Fruit fly (Drosophila melanogaster): Measurements from ENCODE around the gene Cog8.

The Cog8 gene

DNA sequence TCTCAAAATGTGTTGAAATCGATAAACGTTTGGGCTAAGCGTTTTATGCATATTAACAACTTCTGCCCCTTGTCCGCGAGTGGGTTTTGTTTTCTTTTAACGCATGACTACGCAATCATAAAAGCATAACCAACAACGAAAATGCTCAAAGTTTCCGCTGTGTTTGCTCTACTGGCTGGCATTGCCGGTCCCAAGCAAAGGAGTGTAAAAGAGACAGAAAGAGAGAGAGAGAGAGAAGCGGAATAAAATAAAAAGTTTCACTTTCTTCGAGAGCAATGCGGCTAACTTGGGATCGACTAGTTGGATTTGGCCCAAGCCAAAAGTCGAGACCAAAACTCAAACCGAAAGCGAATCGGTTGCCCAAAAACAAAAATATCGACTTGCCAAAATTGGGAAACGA lies 4.0 kb upstream of the Cog8 start:
- no peak for TF ChIP-seq Ets65A (GFP tag)
- peak; percentile 51 for TF ChIP-seq kni (GFP tag; optimal IDR thresholded peaks at IDR 0.05)
- TF ChIP-seq Xrp1 (GFP tag; IDR thresholded peaks at IDR 0.05): no peak
- TF ChIP-seq Blimp-1 (GFP tag; optimal IDR thresholded peaks at IDR 0.05): peak; percentile 98
- TF ChIP-seq exex (tag; optimal IDR thresholded peaks at IDR 0.05): no peak
- TF ChIP-seq TFAM (GFP tag; optimal IDR thresholded peaks at IDR 0.05): no peak
- TF ChIP-seq fru (optimal IDR thresholded peaks at IDR 0.05): no peak
- peak; percentile 36 for TF ChIP-seq gsb-n (tag; optimal IDR thresholded peaks at IDR 0.05)
- peak; percentile 21; the same call in 1 of the 2 replicates for TF ChIP-seq vvl (GFP tag; IDR thresholded peaks at IDR 0.05)
- TF ChIP-seq D (optimal IDR thresholded peaks at IDR 0.05): no peak
- TF ChIP-seq D (GFP tag; optimal IDR thresholded peaks at IDR 0.05): no peak

dm6 chr2L:11501427-11501968 lies 2.8 kb upstream of the Cog8 start, which contains the start of gene spz4:
TSS of gene spz4 (plus strand) at chr2L:11501715.
- TF ChIP-seq Drgx (GFP tag; IDR thresholded peaks at IDR 0.05): peak; percentile 45
- TF ChIP-seq fd96Cb (tag; optimal IDR thresholded peaks at IDR 0.05): no peak
- 0 out of 2 replicates have a peak, but pooled peaks have one; percentile 13 for TF ChIP-seq CG31441 (GFP tag; IDR thresholded peaks at IDR 0.05)
- peak; percentile 5 for TF ChIP-seq CG10979 (tag; optimal IDR thresholded peaks at IDR 0.05)
- TF ChIP-seq CG34422 (GFP tag; IDR thresholded peaks at IDR 0.05): 0 out of 3 replicates have a peak, but pooled peaks have one; percentile 45
- TF ChIP-seq aop (GFP tag; IDR thresholded peaks at IDR 0.05): no peak
- TF ChIP-seq sens (GFP tag): peak; percentile 48
- peak; percentile 28; the same call in 1 of the 3 replicates for TF ChIP-seq ken (GFP tag; IDR thresholded peaks at IDR 0.05)
- TF ChIP-seq pan (optimal IDR thresholded peaks at IDR 0.05): no peak
- peak in 1 of 2 experiments; percentile 16 for TF ChIP-seq pan (GFP tag; optimal IDR thresholded peaks at IDR 0.05 in 1 of 2, IDR thresholded peaks at IDR 0.05 in 1 of 2)
- peak; percentile 10 for TF ChIP-seq Oli (tag; optimal IDR thresholded peaks at IDR 0.05)
- peak; percentile 6 for TF ChIP-seq CG13424 (tag; optimal IDR thresholded peaks at IDR 0.05)
- 0 out of 3 replicates have a peak, but pooled peaks have one; percentile 16 for TF ChIP-seq H15 (GFP tag; IDR thresholded peaks at IDR 0.05)
- peak; percentile 30; the same call in 1 of the 2 replicates for TF ChIP-seq slbo (GFP tag; IDR thresholded peaks at IDR 0.05)
- TF ChIP-seq vvl (GFP tag; IDR thresholded peaks at IDR 0.05): peak; percentile 36
- TF ChIP-seq Rfx (GFP tag; IDR thresholded peaks at IDR 0.05): peak; percentile 27; the same call in 1 of the 2 replicates
- TF ChIP-seq NFAT (GFP tag; IDR thresholded peaks at IDR 0.05): 0 out of 2 replicates have a peak, but pooled peaks have one; percentile 8
- peak; percentile 7; the same call in 1 of the 2 replicates for TF ChIP-seq al (GFP tag; IDR thresholded peaks at IDR 0.05)
- TF ChIP-seq Ssrp (tag; optimal IDR thresholded peaks at IDR 0.05): peak; percentile 12
- TF ChIP-seq ci (GFP tag; IDR thresholded peaks at IDR 0.05): 0 out of 3 replicates have a peak, but pooled peaks have one; percentile 33
- peak; percentile 1 for TF ChIP-seq CG12659 (GFP tag; optimal IDR thresholded peaks at IDR 0.05)
- TF ChIP-seq ro (GFP tag; IDR thresholded peaks at IDR 0.05): peak; percentile 22; the same call in 1 of the 2 replicates
- peak; percentile 41; the same call in 1 of the 3 replicates for TF ChIP-seq CG17361 (GFP tag; IDR thresholded peaks at IDR 0.05)
- TF ChIP-seq hkb (optimal IDR thresholded peaks at IDR 0.05): no peak
- 0 out of 2 replicates have a peak, but pooled peaks have one; percentile 23 for TF ChIP-seq hkb (GFP tag; IDR thresholded peaks at IDR 0.05)
- TF ChIP-seq fd102C (GFP tag; optimal IDR thresholded peaks at IDR 0.05): no peak
- peak; percentile 42 for TF ChIP-seq CG11504 (tag; optimal IDR thresholded peaks at IDR 0.05)
- peak; percentile 24 for TF ChIP-seq Sox100B (GFP tag; optimal IDR thresholded peaks at IDR 0.05)
- TF ChIP-seq peb (GFP tag; IDR thresholded peaks at IDR 0.05): 0 out of 2 replicates have a peak, but pooled peaks have one; percentile 13
- peak; percentile 6 for TF ChIP-seq CoRest (tag; optimal IDR thresholded peaks at IDR 0.05)
- TF ChIP-seq CG2202 (tag; optimal IDR thresholded peaks at IDR 0.05): no peak
- TF ChIP-seq row (GFP tag; IDR thresholded peaks at IDR 0.05): peak; percentile 45; the same call in 2 of the 3 replicates
- no peak for TF ChIP-seq bbx (GFP tag; IDR thresholded peaks at IDR 0.05; ENCODE audit: partially characterized antibody)
- TF ChIP-seq CG18262 (tag; optimal IDR thresholded peaks at IDR 0.05): peak; percentile 18
- TF ChIP-seq CG11398 (GFP tag; optimal IDR thresholded peaks at IDR 0.05): no peak
- no peak for TF ChIP-seq Kr (GFP tag; optimal IDR thresholded peaks at IDR 0.05)
- TF ChIP-seq tap (tag; optimal IDR thresholded peaks at IDR 0.05): no peak
- TF ChIP-seq CG14965 (GFP tag; optimal IDR thresholded peaks at IDR 0.05; ENCODE audit: borderline replicate concordance): no peak
- peak; percentile 29; the same call in 1 of the 2 replicates for TF ChIP-seq sisA (GFP tag; IDR thresholded peaks at IDR 0.05)
- TF ChIP-seq CG8388 (GFP tag; optimal IDR thresholded peaks at IDR 0.05): no peak
